Worm (Caenorhabditis elegans) whole organism, mixed stage, embryonic: ENCODE measurements around the gene pges-2.

ENCODE experiments used
- bed-3 ChIP-seq: fragments of 200-800 bp; sonication (Bioruptor generic); optimal IDR thresholded peaks from 3 replicates; lab custom pipeline; 2018; ENCODE audit warnings: mild to moderate bottlenecking, missing genetic modification characterization, moderate library complexity, missing compliant biosample characterization
- ceh-39 ChIP-seq: fragments of 150-350 bp; optimal IDR thresholded peaks from 2 replicates; lab custom pipeline; 2014; ENCODE audit warnings: missing biosample characterization, missing genetic modification characterization
- drap-1 ChIP-seq: fragments of 200-800 bp; sonication (Bioruptor generic); optimal IDR thresholded peaks from 3 replicates; lab custom pipeline; 2018; ENCODE audit warnings: mild to moderate bottlenecking, missing genetic modification characterization, missing compliant biosample characterization
- elt-1 ChIP-seq: sonication (generic microtip); optimal IDR thresholded peaks from 2 replicates; lab custom pipeline; 2017; ENCODE audit warnings: missing genetic modification characterization, mild to moderate bottlenecking, missing compliant biosample characterization, antibody characterized with exemption, moderate library complexity, borderline replicate concordance; ENCODE audit not compliant: insufficient read depth
- elt-3 ChIP-seq: fragments of 150-350 bp; optimal IDR thresholded peaks from 2 replicates; lab custom pipeline; 2014; ENCODE audit warnings: missing biosample characterization, missing genetic modification characterization
- flh-1 ChIP-seq: fragments of 200-800 bp; sonication (Bioruptor generic); optimal IDR thresholded peaks from 2 replicates; lab custom pipeline; 2018; ENCODE audit warnings: mild to moderate bottlenecking, missing genetic modification characterization, moderate library complexity, missing compliant biosample characterization
- pha-4 ChIP-seq: fragments of 150-350 bp; optimal IDR thresholded peaks from 2 replicates; lab custom pipeline; 2018; ENCODE audit warnings: missing biosample characterization, missing genetic modification reagents, missing genetic modification characterization
- tbx-8 ChIP-seq: fragments of 200-800 bp; sonication (Bioruptor generic); optimal IDR thresholded peaks from 2 replicates; lab custom pipeline; 2018; ENCODE audit warnings: mild to moderate bottlenecking, missing genetic modification characterization, moderate library complexity, missing compliant biosample characterization

- TF ChIP-seq bed-3 (GFP tag; lab: Kevin White, UChicago) (no peak), flh-1 (no peak), tbx-8 (GFP tag; lab: Kevin White, UChicago) (no peak), pha-4 (tag; lab: Kevin White, UChicago) (no peak), ceh-39 (tag; lab: Kevin White, UChicago) (no peak), drap-1 (GFP tag; lab: Kevin White, UChicago) (no peak), elt-3 (no peak), elt-1 (no peak)
Observed at ce11 chrIV:10394858-10395257, 27.3 kb upstream of the pges-2 start, which contains the start of gene R10H10.4.
